Worm (Caenorhabditis elegans) whole organism, young adult: ENCODE results near the gene lgc-21.

Experiments
- Y53F4B.3 ChIP-seq: fragments of 200-800 bp; sonication (Bioruptor generic); IDR thresholded peaks from 2 replicates; pipeline ENCODE4 v1.3.6; 2022; ENCODE audit warnings: missing genetic modification reagents, missing genetic modification characterization, missing compliant biosample characterization
- ceh-40 ChIP-seq: fragments of 200-800 bp; sonication (Bioruptor generic); IDR thresholded peaks from 2 replicates; pipeline ENCODE4 v1.3.6; 2022; ENCODE audit warnings: missing genetic modification characterization, missing compliant biosample characterization
- chd-7 ChIP-seq: sonication (generic microtip); optimal IDR thresholded peaks from 2 replicates; lab custom pipeline; 2016; ENCODE audit warnings: mild to moderate bottlenecking, missing genetic modification characterization, moderate library complexity, missing compliant biosample characterization
- nfyb-1 ChIP-seq: fragments of 200-800 bp; sonication (Bioruptor generic); IDR thresholded peaks from 2 replicates; pipeline ENCODE4 v1.3.6; 2022; ENCODE audit warnings: missing genetic modification reagents, missing genetic modification characterization, missing compliant biosample characterization
- pha-4 ChIP-seq: fragments of 150-350 bp; sonication (generic microtip); optimal IDR thresholded peaks from 2 replicates; lab custom pipeline; 2014; ENCODE audit warnings: missing biosample characterization, missing genetic modification reagents, missing genetic modification characterization
- somi-1 ChIP-seq: fragments of 200-800 bp; sonication (Bioruptor generic); optimal IDR thresholded peaks from 2 replicates; lab custom pipeline; 2018; ENCODE audit warnings: mild to moderate bottlenecking, missing genetic modification characterization, missing compliant biosample characterization

- TF ChIP-seq chd-7 (no peak), somi-1 (GFP tag; lab: Kevin White, UChicago) (no peak), Y53F4B.3 (no peak), nfyb-1 (no peak), ceh-40 (GFP tag; lab: Robert Waterston, UW) (no peak), pha-4 (tag; lab: Kevin White, UChicago) (no peak)
Observed at ce11 chrX:14020290-14020689, 47.5 kb downstream of the lgc-21 start, which contains the start of gene C04C11.1.
